Worm (Caenorhabditis elegans) whole organism, L4 larva: ENCODE data around the gene npax-3.

Experiments
- F44E2.7 ChIP-seq: fragments of 200-800 bp; sonication (Bioruptor generic); IDR thresholded peaks from 2 replicates; pipeline ENCODE4 v2.1.2; 2022; ENCODE audit warnings: missing genetic modification characterization, missing compliant biosample characterization
- Y105C5A.15 ChIP-seq: fragments of 200-800 bp; sonication (Bioruptor generic); IDR thresholded peaks from 2 replicates; pipeline ENCODE4 v1.3.6; 2022; ENCODE audit warnings: missing genetic modification characterization, missing compliant biosample characterization
- Y48G9A.11 ChIP-seq: fragments of 200-800 bp; sonication (Bioruptor generic); IDR thresholded peaks from 2 replicates; pipeline ENCODE4 v1.3.6; 2022; ENCODE audit warnings: missing genetic modification reagents, missing genetic modification characterization, missing compliant biosample characterization
- Y75B8A.6 ChIP-seq: fragments of 200-800 bp; sonication (Bioruptor generic); IDR thresholded peaks from 2 replicates; pipeline ENCODE4 v1.3.6; 2022; ENCODE audit warnings: missing genetic modification reagents, missing genetic modification characterization, missing compliant biosample characterization
- aha-1 ChIP-seq: fragments of 150-350 bp; peaks from one replicate; lab custom pipeline; 2014; ENCODE audit warnings: missing biosample characterization, missing genetic modification characterization
- attf-4 ChIP-seq: sonication (generic microtip); optimal IDR thresholded peaks from 3 replicates; lab custom pipeline; 2017; ENCODE audit warnings: missing biosample characterization, missing genetic modification characterization
- ceh-20 ChIP-seq: fragments of 200-800 bp; sonication (Bioruptor generic); IDR thresholded peaks from 2 replicates; pipeline ENCODE4 v1.3.6; 2022; ENCODE audit warnings: missing genetic modification reagents, missing genetic modification characterization, missing compliant biosample characterization
- ces-1 ChIP-seq: fragments of 150-350 bp; sonication (generic microtip); optimal IDR thresholded peaks from 4 replicates; lab custom pipeline; 2014; ENCODE audit warnings: missing biosample characterization, missing genetic modification reagents, missing genetic modification characterization
- daf-8 ChIP-seq: fragments of 200-800 bp; sonication (Bioruptor generic); IDR thresholded peaks from 2 replicates; pipeline ENCODE4 v1.3.6; 2022; ENCODE audit warnings: missing genetic modification characterization, missing compliant biosample characterization
- dmd-6 ChIP-seq: fragments of 200-800 bp; sonication (Bioruptor generic); IDR thresholded peaks from 2 replicates; pipeline ENCODE4 v1.3.6; 2022; ENCODE audit warnings: missing genetic modification reagents, missing genetic modification characterization, missing compliant biosample characterization
- dmd-9 ChIP-seq: fragments of 200-800 bp; sonication (Bioruptor generic); IDR thresholded peaks from 2 replicates; pipeline ENCODE4 v1.3.6; 2022; ENCODE audit warnings: missing genetic modification reagents, missing genetic modification characterization, missing compliant biosample characterization
- dpl-1 ChIP-seq: fragments of 150-350 bp; optimal IDR thresholded peaks from 2 replicates; lab custom pipeline; 2014; ENCODE audit warnings: missing biosample characterization, missing genetic modification reagents, missing genetic modification characterization
- duxl-1 ChIP-seq: sonication (generic microtip); optimal IDR thresholded peaks from 2 replicates; lab custom pipeline; 2016; ENCODE audit warnings: mild to moderate bottlenecking, missing genetic modification characterization, moderate library complexity, missing compliant biosample characterization; ENCODE audit not compliant: poor library complexity
- hif-1 ChIP-seq, 2 experiments: sonication (generic microtip); optimal IDR thresholded peaks; 2 replicates each; lab custom pipeline; 2016 to 2017; ENCODE audit warnings: missing compliant biosample characterization in 2 of 2, missing genetic modification characterization in 2 of 2, missing genetic modification reagents in 2 of 2, missing genotype in 2 of 2, mild to moderate bottlenecking in 1 of 2
- hlh-11 ChIP-seq: fragments of 200-800 bp; sonication (Bioruptor generic); optimal IDR thresholded peaks from 2 replicates; lab custom pipeline; 2018; ENCODE audit warnings: mild to moderate bottlenecking, missing genetic modification characterization, missing compliant biosample characterization
- hlh-30 ChIP-seq: sonication (generic microtip); optimal IDR thresholded peaks from 2 replicates; lab custom pipeline; 2017; ENCODE audit warnings: antibody characterized with exemption, mild to moderate bottlenecking, missing genetic modification characterization, missing compliant biosample characterization; ENCODE audit not compliant: insufficient read depth
- jun-1 ChIP-seq: fragments of 150-350 bp; optimal IDR thresholded peaks from 2 replicates; lab custom pipeline; 2014; ENCODE audit warnings: missing biosample characterization, missing genetic modification reagents, missing genetic modification characterization
- lin-1 ChIP-seq: fragments of 200-800 bp; sonication (Bioruptor generic); IDR thresholded peaks from 2 replicates; pipeline ENCODE4 v1.3.6; 2022; ENCODE audit warnings: missing genetic modification reagents, missing genetic modification characterization, missing compliant biosample characterization
- lin-15B ChIP-seq: fragments of 150-350 bp; sonication (generic microtip); optimal IDR thresholded peaks from 3 replicates; lab custom pipeline; 2014; ENCODE audit warnings: missing biosample characterization, missing genetic modification characterization
- lin-29 ChIP-seq: fragments of 200-800 bp; sonication (Bioruptor generic); IDR thresholded peaks from 2 replicates; pipeline ENCODE4 v1.3.6; 2022; ENCODE audit warnings: missing genetic modification reagents, missing genetic modification characterization, missing compliant biosample characterization
- lin-39 ChIP-seq: fragments of 150-350 bp; optimal IDR thresholded peaks from 2 replicates; lab custom pipeline; 2014; ENCODE audit warnings: missing biosample characterization, missing genetic modification reagents, missing genetic modification characterization
- madf-9 ChIP-seq: fragments of 200-800 bp; sonication (Bioruptor generic); conservative IDR thresholded peaks from 2 replicates; pipeline ENCODE4 v1.3.6; 2022; ENCODE audit warnings: missing genetic modification reagents, missing genetic modification characterization, missing compliant biosample characterization
- mdl-1 ChIP-seq, 2 experiments: fragments of 150-350 bp in 1 of 2; sonication (generic microtip) in 1 of 2; optimal IDR thresholded peaks; 2 replicates each; lab custom pipeline; 2014 to 2017; ENCODE audit warnings: missing biosample characterization in 2 of 2, missing genetic modification characterization in 2 of 2
- mdt-29 ChIP-seq: fragments of 200-800 bp; sonication (Bioruptor generic); IDR thresholded peaks from 2 replicates; pipeline ENCODE4 v1.3.6; 2022; ENCODE audit warnings: missing genetic modification reagents, missing genetic modification characterization, missing compliant biosample characterization
- mep-1 ChIP-seq: fragments of 150-350 bp; sonication (generic microtip); optimal IDR thresholded peaks from 3 replicates; lab custom pipeline; 2014; ENCODE audit warnings: missing biosample characterization, missing genetic modification characterization
- mxl-2 ChIP-seq: fragments of 200-800 bp; sonication (Bioruptor generic); conservative IDR thresholded peaks from 2 replicates; pipeline ENCODE4 v1.3.6; 2022; ENCODE audit warnings: missing genetic modification reagents, missing genetic modification characterization, missing compliant biosample characterization
- mxl-3 ChIP-seq: fragments of 200-800 bp; sonication (Bioruptor generic); optimal IDR thresholded peaks from 2 replicates; lab custom pipeline; 2018; ENCODE audit warnings: mild to moderate bottlenecking, missing genetic modification characterization, missing compliant biosample characterization
- nhr-10 ChIP-seq: fragments of 150-350 bp; optimal IDR thresholded peaks from 2 replicates; lab custom pipeline; 2014; ENCODE audit warnings: missing biosample characterization, missing genetic modification characterization
- nhr-11 ChIP-seq: fragments of 150-350 bp; optimal IDR thresholded peaks from 2 replicates; lab custom pipeline; 2014; ENCODE audit warnings: missing biosample characterization, missing genetic modification characterization
- nhr-237 ChIP-seq: sonication (generic microtip); optimal IDR thresholded peaks from 2 replicates; lab custom pipeline; 2017; ENCODE audit warnings: missing biosample characterization, missing genetic modification characterization
- nhr-41 ChIP-seq: fragments of 200-800 bp; sonication (Bioruptor generic); IDR thresholded peaks from 2 replicates; pipeline ENCODE4 v1.3.6; 2022; ENCODE audit warnings: missing genetic modification reagents, missing genetic modification characterization, missing compliant biosample characterization
- nhr-77 ChIP-seq: fragments of 150-350 bp; optimal IDR thresholded peaks from 2 replicates; lab custom pipeline; 2014; ENCODE audit warnings: missing biosample characterization, missing genetic modification characterization
- pha-4 ChIP-seq, 2 experiments: fragments of 150-350 bp in 1 of 2; fragments of 200-800 bp in 1 of 2; sonication (Bioruptor generic) in 1 of 2; IDR thresholded peaks in 1 of 2; optimal IDR thresholded peaks in 1 of 2; 2 replicates each; pipeline versions ENCODE4 v1.3.6 to Lab custom; 2014 to 2022; ENCODE audit warnings: missing genetic modification characterization in 2 of 2, missing genetic modification reagents in 2 of 2, missing biosample characterization in 1 of 2, missing compliant biosample characterization in 1 of 2
- php-3 ChIP-seq: fragments of 200-800 bp; sonication (Bioruptor generic); IDR thresholded peaks from 2 replicates; pipeline ENCODE4 v1.3.6; 2022; ENCODE audit warnings: missing genetic modification reagents, missing genetic modification characterization, missing compliant biosample characterization
- pqm-1 ChIP-seq: sonication (generic microtip); optimal IDR thresholded peaks from 2 replicates; lab custom pipeline; 2017; ENCODE audit warnings: missing biosample characterization, missing genetic modification characterization
- saeg-2 ChIP-seq: fragments of 200-800 bp; sonication (Bioruptor generic); IDR thresholded peaks from 2 replicates; pipeline ENCODE4 v1.3.6; 2022; ENCODE audit warnings: missing genetic modification reagents, missing genetic modification characterization, missing compliant biosample characterization
- skn-1 ChIP-seq: fragments of 150-350 bp; optimal IDR thresholded peaks from 2 replicates; lab custom pipeline; 2014; ENCODE audit warnings: missing biosample characterization, missing genetic modification characterization
- snpc-1.2 ChIP-seq: fragments of 200-800 bp; sonication (Bioruptor generic); IDR thresholded peaks from 2 replicates; pipeline ENCODE4 v1.3.6; 2022; ENCODE audit warnings: missing genetic modification reagents, missing genetic modification characterization, missing compliant biosample characterization
- spr-1 ChIP-seq: sonication (generic microtip); optimal IDR thresholded peaks from 2 replicates; lab custom pipeline; 2016; ENCODE audit warnings: mild to moderate bottlenecking, missing genetic modification characterization, missing compliant biosample characterization
- tag-97 ChIP-seq: fragments of 200-800 bp; sonication (Bioruptor generic); IDR thresholded peaks from 2 replicates; pipeline ENCODE4 v1.3.6; 2022; ENCODE audit warnings: missing genetic modification characterization, missing compliant biosample characterization
- unc-130 ChIP-seq: sonication (generic microtip); optimal IDR thresholded peaks from 2 replicates; lab custom pipeline; 2016; ENCODE audit warnings: missing genetic modification reagents, missing genetic modification characterization, missing compliant biosample characterization
- unc-62 ChIP-seq, 3 experiments: fragments of 150-350 bp in 1 of 3; sonication (generic microtip); optimal IDR thresholded peaks in 2 of 3; peaks in 1 of 3; 1 replicate in 1 of 3; 2 replicates in 2 of 3; lab custom pipeline; 2014 to 2017; ENCODE audit warnings: missing biosample characterization in 3 of 3, missing genetic modification characterization in 3 of 3, missing genetic modification reagents in 3 of 3, missing genotype in 1 of 3
- zag-1 ChIP-seq: fragments of 150-350 bp; optimal IDR thresholded peaks from 2 replicates; lab custom pipeline; 2014; ENCODE audit warnings: missing biosample characterization, missing genetic modification characterization
- zfp-2 ChIP-seq: sonication (generic microtip); optimal IDR thresholded peaks from 2 replicates; lab custom pipeline; 2016; ENCODE audit warnings: mild to moderate bottlenecking, missing genetic modification characterization, missing compliant biosample characterization
- zip-11 ChIP-seq: fragments of 200-800 bp; sonication (Bioruptor generic); IDR thresholded peaks from 2 replicates; pipeline ENCODE4 v1.3.6; 2022; ENCODE audit warnings: missing genetic modification characterization, missing compliant biosample characterization
- ztf-11 ChIP-seq: fragments of 150-350 bp; optimal IDR thresholded peaks from 2 replicates; lab custom pipeline; 2014; ENCODE audit warnings: missing biosample characterization, missing genetic modification characterization
- ztf-7 ChIP-seq: fragments of 150-350 bp; optimal IDR thresholded peaks from 2 replicates; lab custom pipeline; 2014; ENCODE audit warnings: missing biosample characterization, missing genetic modification characterization

Gene npax-3

DNA sequence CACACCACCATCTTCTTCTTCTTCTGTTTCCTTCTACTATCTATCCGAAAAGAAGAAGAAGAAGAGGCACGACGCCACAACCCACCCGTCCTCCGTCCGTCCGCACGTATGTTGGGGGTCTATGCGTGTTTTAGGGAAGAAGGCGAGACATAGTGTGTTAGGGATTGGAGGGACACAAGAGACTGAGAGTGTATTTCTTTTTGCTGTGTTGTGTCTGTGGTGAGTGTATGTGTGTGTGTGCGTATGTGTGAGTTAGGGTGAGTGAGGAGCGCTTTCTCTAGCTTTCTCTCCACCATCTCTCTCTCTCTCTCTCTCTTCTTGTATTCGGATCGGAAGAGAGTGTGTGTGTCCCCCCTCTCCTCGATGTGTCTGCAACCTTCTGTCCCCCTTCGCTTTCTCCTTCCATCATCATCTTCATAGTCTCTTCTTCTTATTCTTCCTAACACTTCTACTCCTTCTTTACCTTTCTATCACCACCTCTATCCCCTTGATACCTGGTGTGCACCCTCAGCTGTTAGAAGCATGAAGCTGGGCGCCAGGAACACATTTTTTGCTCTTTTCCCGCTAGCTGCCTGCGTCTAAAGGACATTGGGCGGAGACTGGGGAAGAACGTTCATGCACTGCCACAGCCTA, 6.2 kb downstream of the npax-3 start (continued):
- TF ChIP-seq pqm-1 (peak; percentile 33), mdl-1 (tag; optimal IDR thresholded peaks at IDR 0.05; lab: Kevin White, UChicago) (peak; percentile 63 to 89), duxl-1 (tag; lab: Kevin White, UChicago) (no peak), F44E2.7 (GFP tag; lab: Robert Waterston, UW) (no peak), madf-9 (GFP tag; lab: Robert Waterston, UW) (0 out of 2 replicates have a peak, but pooled peaks have one; percentile 6), dmd-6 (GFP tag; lab: Robert Waterston, UW) (peak; percentile 74), nhr-237 (no peak), attf-4 (tag; lab: Kevin White, UChicago) (no peak), lin-1 (peak; percentile 48), nhr-41 (no peak), zag-1 (tag; lab: Kevin White, UChicago) (no peak), daf-8 (GFP tag; lab: Robert Waterston, UW) (no peak), nhr-11 (tag; lab: Kevin White, UChicago) (peak; percentile 93), tag-97 (no peak)

DNA sequence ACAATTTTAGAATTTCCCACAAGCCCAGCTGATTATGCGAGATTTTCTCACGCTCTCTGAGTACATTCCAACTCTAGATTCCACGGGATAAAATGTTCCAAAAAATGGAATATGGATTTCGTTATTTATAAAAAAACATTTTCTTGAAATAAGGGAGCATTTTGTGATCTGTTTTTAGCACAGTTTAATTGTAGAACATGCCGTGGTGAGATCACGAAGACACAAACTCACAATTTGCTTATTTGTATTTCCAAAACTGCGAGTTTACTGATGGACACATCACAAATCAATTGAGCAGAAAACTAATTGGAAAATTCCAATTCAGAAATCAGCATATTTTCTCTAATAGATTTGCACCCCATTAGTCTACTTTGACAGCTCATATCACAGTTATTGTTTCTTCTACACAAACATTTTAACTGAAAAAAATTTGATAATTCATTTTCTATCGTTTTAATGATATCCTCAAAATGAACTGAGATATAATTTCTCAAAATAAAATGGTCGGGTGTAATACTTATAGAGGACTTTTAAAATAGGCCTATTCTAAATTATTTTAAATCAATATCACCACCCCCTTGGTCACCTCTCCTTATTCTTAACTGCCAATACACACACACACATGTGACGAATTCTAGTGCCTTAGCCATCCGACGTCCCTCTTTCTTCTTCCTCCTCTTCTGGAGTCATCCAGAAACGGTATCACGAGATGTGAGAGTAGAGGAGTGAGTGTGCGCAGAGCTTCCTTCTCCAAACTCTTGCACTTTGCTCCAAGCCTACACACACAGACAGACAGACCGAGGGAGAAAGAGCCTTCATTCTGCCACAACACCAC, 6.9 kb downstream of the npax-3 start:
- no peak for TF ChIP-seq mxl-3 (GFP tag; lab: Kevin White, UChicago)
- TF ChIP-seq ztf-11 (tag; lab: Kevin White, UChicago): no peak
- TF ChIP-seq skn-1 (tag; lab: Kevin White, UChicago): no peak
- TF ChIP-seq mdt-29 (GFP tag; lab: Robert Waterston, UW): peak; percentile 11; the same call in 1 of the 2 replicates
- TF ChIP-seq dpl-1 (GFP tag; lab: Kevin White, UChicago): no peak
- no peak for TF ChIP-seq lin-39
- no peak for TF ChIP-seq saeg-2
- no peak for TF ChIP-seq dmd-9
- no peak for TF ChIP-seq mep-1
- TF ChIP-seq ztf-7: no peak
- TF ChIP-seq pha-4 (GFP tag; IDR thresholded peaks at IDR 0.05; lab: Robert Waterston, UW): no peak; the same call in 1 of the 2 replicates
- no peak for TF ChIP-seq pha-4 (tag; optimal IDR thresholded peaks at IDR 0.05; lab: Kevin White, UChicago)
- no peak for TF ChIP-seq spr-1 (tag; lab: Kevin White, UChicago)
- no peak for TF ChIP-seq Y75B8A.6 (GFP tag; lab: Robert Waterston, UW)
- TF ChIP-seq zfp-2 (tag; lab: Kevin White, UChicago): no peak
- no peak for TF ChIP-seq ces-1 (GFP tag; lab: Kevin White, UChicago)
- no peak for TF ChIP-seq lin-29 (GFP tag; lab: Robert Waterston, UW)
- no peak for TF ChIP-seq daf-8 (GFP tag; lab: Robert Waterston, UW)
- no peak for TF ChIP-seq mxl-2 (GFP tag; lab: Robert Waterston, UW)
- TF ChIP-seq ceh-20 (GFP tag; lab: Robert Waterston, UW): 0 out of 2 replicates have a peak, but pooled peaks have one; percentile 8
- no peak for TF ChIP-seq hif-1 (tag; optimal IDR thresholded peaks at IDR 0.05; lab: Kevin White, UChicago)
- no peak for TF ChIP-seq php-3 (GFP tag; lab: Robert Waterston, UW)
- TF ChIP-seq attf-4 (tag; lab: Kevin White, UChicago): no peak
- peak in 1 of 2 experiments; percentile 99 for TF ChIP-seq unc-62 (GFP tag; optimal IDR thresholded peaks at IDR 0.05 in 1 of 2; lab: Kevin White, UChicago)
- TF ChIP-seq unc-62 (tag; optimal IDR thresholded peaks at IDR 0.05; lab: Kevin White, UChicago): no peak
- no peak for TF ChIP-seq jun-1 (tag; lab: Kevin White, UChicago)
- TF ChIP-seq hlh-11: no peak
- no peak for TF ChIP-seq dmd-6 (GFP tag; lab: Robert Waterston, UW)
- no peak for TF ChIP-seq zip-11
- TF ChIP-seq unc-130 (GFP tag; lab: Kevin White, UChicago): no peak
- peak; percentile 93 for TF ChIP-seq hlh-30 (tag; lab: Kevin White, UChicago)
- 0 out of 2 replicates have a peak, but pooled peaks have one; percentile 19 for TF ChIP-seq snpc-1.2 (GFP tag; lab: Robert Waterston, UW)
- TF ChIP-seq lin-15B: no peak
- TF ChIP-seq Y105C5A.15 (GFP tag; lab: Robert Waterston, UW): no peak
- peak; percentile 94 for TF ChIP-seq aha-1 (tag; lab: Kevin White, UChicago)
- no peak for TF ChIP-seq nhr-10 (tag; lab: Kevin White, UChicago)
- no peak for TF ChIP-seq Y48G9A.11 (GFP tag; lab: Robert Waterston, UW)
- no peak for TF ChIP-seq nhr-77 (tag; lab: Kevin White, UChicago)
